Worm (Caenorhabditis elegans) whole organism, late embryonic: ENCODE results near the gene srh-75.

Source experiments
- C08G9.2 ChIP-seq: sonication (generic microtip); optimal IDR thresholded peaks from 2 replicates; lab custom pipeline; 2016; ENCODE audit warnings: mild to moderate bottlenecking, missing genetic modification characterization, moderate library complexity, missing compliant biosample characterization
- C38D4.7 ChIP-seq: fragments of 200-800 bp; sonication (Bioruptor generic); optimal IDR thresholded peaks from 2 replicates; lab custom pipeline; 2018; ENCODE audit warnings: mild to moderate bottlenecking, missing genetic modification characterization, moderate library complexity, missing compliant biosample characterization
- F13H6.1 ChIP-seq: sonication (generic microtip); optimal IDR thresholded peaks from 2 replicates; lab custom pipeline; 2016; ENCODE audit warnings: missing genetic modification characterization, missing compliant biosample characterization
- K09A11.1 ChIP-seq: sonication (generic microtip); optimal IDR thresholded peaks from 2 replicates; lab custom pipeline; 2017; ENCODE audit warnings: antibody characterized with exemption, mild to moderate bottlenecking, missing genetic modification characterization, missing compliant biosample characterization; ENCODE audit not compliant: insufficient read depth
- T23F11.4 ChIP-seq: fragments of 200-800 bp; sonication (Bioruptor generic); optimal IDR thresholded peaks from 2 replicates; lab custom pipeline; 2018; ENCODE audit warnings: mild to moderate bottlenecking, missing genetic modification characterization, missing compliant biosample characterization
- ama-1 ChIP-seq: fragments of 150-350 bp; optimal IDR thresholded peaks from 2 replicates; lab custom pipeline; 2014
- ceh-14 ChIP-seq: sonication (generic microtip); optimal IDR thresholded peaks from 2 replicates; lab custom pipeline; 2016; ENCODE audit warnings: missing genotype, missing genetic modification characterization, missing compliant biosample characterization
- ceh-18 ChIP-seq: sonication (generic microtip); optimal IDR thresholded peaks from 2 replicates; lab custom pipeline; 2016; ENCODE audit warnings: missing genetic modification characterization, missing compliant biosample characterization
- ceh-19 ChIP-seq: fragments of 200-800 bp; sonication (Bioruptor generic); optimal IDR thresholded peaks from 2 replicates; lab custom pipeline; 2018; ENCODE audit warnings: mild to moderate bottlenecking, missing genetic modification characterization, missing compliant biosample characterization
- ceh-2 ChIP-seq: sonication (generic microtip); optimal IDR thresholded peaks from 2 replicates; lab custom pipeline; 2016; ENCODE audit warnings: missing genotype, missing genetic modification characterization, missing compliant biosample characterization
- ceh-22 ChIP-seq: sonication (generic microtip); optimal IDR thresholded peaks from 2 replicates; lab custom pipeline; 2017; ENCODE audit warnings: missing biosample characterization, missing genetic modification characterization
- ceh-24 ChIP-seq: sonication (generic microtip); optimal IDR thresholded peaks from 2 replicates; lab custom pipeline; 2016; ENCODE audit warnings: mild to moderate bottlenecking, missing genetic modification characterization, missing compliant biosample characterization
- ceh-31 ChIP-seq: sonication (generic microtip); optimal IDR thresholded peaks from 2 replicates; lab custom pipeline; 2016; ENCODE audit warnings: missing genetic modification characterization, missing compliant biosample characterization
- ceh-34 ChIP-seq: sonication (generic microtip); optimal IDR thresholded peaks from 2 replicates; lab custom pipeline; 2016; ENCODE audit warnings: mild to moderate bottlenecking, missing genetic modification characterization, missing compliant biosample characterization
- ceh-9 ChIP-seq: sonication (generic microtip); optimal IDR thresholded peaks from 2 replicates; lab custom pipeline; 2016; ENCODE audit warnings: mild to moderate bottlenecking, missing genetic modification characterization, inconsistent platforms, missing compliant biosample characterization
- che-1 ChIP-seq: sonication (generic microtip); optimal IDR thresholded peaks from 2 replicates; lab custom pipeline; 2016; ENCODE audit warnings: mild to moderate bottlenecking, missing genetic modification characterization, missing compliant biosample characterization
- dmd-4 ChIP-seq: sonication (generic microtip); optimal IDR thresholded peaks from 2 replicates; lab custom pipeline; 2016; ENCODE audit warnings: borderline replicate concordance, missing genetic modification characterization, missing compliant biosample characterization
- elt-2 ChIP-seq: sonication (generic microtip); optimal IDR thresholded peaks from 2 replicates; lab custom pipeline; 2016; ENCODE audit warnings: missing genetic modification reagents, missing genetic modification characterization, missing compliant biosample characterization
- elt-4 ChIP-seq: sonication (generic microtip); optimal IDR thresholded peaks from 2 replicates; lab custom pipeline; 2016; ENCODE audit warnings: missing genetic modification characterization, missing compliant biosample characterization
- ets-4 ChIP-seq: sonication (generic microtip); optimal IDR thresholded peaks from 2 replicates; lab custom pipeline; 2016; ENCODE audit warnings: missing genetic modification characterization, missing compliant biosample characterization
- eyg-1 ChIP-seq: sonication (generic microtip); optimal IDR thresholded peaks from 2 replicates; lab custom pipeline; 2016; ENCODE audit warnings: missing genotype, missing genetic modification characterization, missing compliant biosample characterization
- fax-1 ChIP-seq: sonication (generic microtip); optimal IDR thresholded peaks from 2 replicates; lab custom pipeline; 2016; ENCODE audit warnings: missing genotype, missing genetic modification characterization, missing compliant biosample characterization
- hlh-15 ChIP-seq: sonication (generic microtip); optimal IDR thresholded peaks from 2 replicates; lab custom pipeline; 2016; ENCODE audit warnings: missing genetic modification characterization, missing compliant biosample characterization
- hlh-30 ChIP-seq: sonication (generic microtip); optimal IDR thresholded peaks from 2 replicates; lab custom pipeline; 2017; ENCODE audit warnings: antibody characterized with exemption, missing genetic modification characterization, missing compliant biosample characterization; ENCODE audit not compliant: insufficient read depth
- hlh-6 ChIP-seq: sonication (generic microtip); optimal IDR thresholded peaks from 2 replicates; lab custom pipeline; 2016; ENCODE audit warnings: missing genotype, missing genetic modification characterization, missing compliant biosample characterization
- madf-2 ChIP-seq: sonication (generic microtip); optimal IDR thresholded peaks from 2 replicates; lab custom pipeline; 2017; ENCODE audit warnings: missing genetic modification characterization, missing compliant biosample characterization
- mec-3 ChIP-seq: sonication (generic microtip); optimal IDR thresholded peaks from 2 replicates; lab custom pipeline; 2016; ENCODE audit warnings: borderline replicate concordance, missing genetic modification characterization, missing compliant biosample characterization
- nfya-1 ChIP-seq: sonication (generic microtip); optimal IDR thresholded peaks from 2 replicates; lab custom pipeline; 2017; ENCODE audit warnings: missing genetic modification characterization, mild to moderate bottlenecking, missing compliant biosample characterization, antibody characterized with exemption, moderate library complexity
- pat-9 ChIP-seq: fragments of 200-800 bp; sonication (Bioruptor generic); optimal IDR thresholded peaks from 2 replicates; lab custom pipeline; 2018; ENCODE audit warnings: mild to moderate bottlenecking, missing genetic modification characterization, moderate library complexity, missing compliant biosample characterization
- pax-1 ChIP-seq: fragments of 150-350 bp; optimal IDR thresholded peaks from 2 replicates; lab custom pipeline; 2014; ENCODE audit warnings: missing biosample characterization, missing genetic modification characterization
- pha-2 ChIP-seq: sonication (generic microtip); optimal IDR thresholded peaks from 2 replicates; lab custom pipeline; 2017; ENCODE audit warnings: mild to moderate bottlenecking, missing genetic modification characterization, missing compliant biosample characterization
- ref-2 ChIP-seq: sonication (generic microtip); optimal IDR thresholded peaks from 2 replicates; lab custom pipeline; 2016; ENCODE audit warnings: missing genetic modification characterization, missing compliant biosample characterization
- rnt-1 ChIP-seq: sonication (generic microtip); optimal IDR thresholded peaks from 2 replicates; lab custom pipeline; 2016; ENCODE audit warnings: missing genetic modification characterization, missing compliant biosample characterization
- sox-2 ChIP-seq: fragments of 200-800 bp; sonication (Bioruptor generic); IDR thresholded peaks from 2 replicates; pipeline ENCODE4 v1.3.6; 2022; ENCODE audit warnings: missing genetic modification reagents, missing genetic modification characterization, missing compliant biosample characterization
- tbx-2 ChIP-seq: sonication (generic microtip); optimal IDR thresholded peaks from 2 replicates; lab custom pipeline; 2016; ENCODE audit warnings: missing genetic modification characterization, missing compliant biosample characterization
- unc-55 ChIP-seq: sonication (generic microtip); optimal IDR thresholded peaks from 2 replicates; lab custom pipeline; 2017; ENCODE audit warnings: missing biosample characterization, missing genetic modification reagents, missing genetic modification characterization
- unc-86 ChIP-seq: sonication (generic microtip); optimal IDR thresholded peaks from 2 replicates; lab custom pipeline; 2016; ENCODE audit warnings: missing genetic modification characterization, missing compliant biosample characterization
- zip-5 ChIP-seq: sonication (generic microtip); optimal IDR thresholded peaks from 2 replicates; lab custom pipeline; 2016; ENCODE audit warnings: missing genetic modification characterization, missing compliant biosample characterization
- ztf-16 ChIP-seq: sonication (generic microtip); optimal IDR thresholded peaks from 2 replicates; lab custom pipeline; 2017; ENCODE audit warnings: missing genetic modification characterization, missing compliant biosample characterization

The srh-75 gene

DNA sequence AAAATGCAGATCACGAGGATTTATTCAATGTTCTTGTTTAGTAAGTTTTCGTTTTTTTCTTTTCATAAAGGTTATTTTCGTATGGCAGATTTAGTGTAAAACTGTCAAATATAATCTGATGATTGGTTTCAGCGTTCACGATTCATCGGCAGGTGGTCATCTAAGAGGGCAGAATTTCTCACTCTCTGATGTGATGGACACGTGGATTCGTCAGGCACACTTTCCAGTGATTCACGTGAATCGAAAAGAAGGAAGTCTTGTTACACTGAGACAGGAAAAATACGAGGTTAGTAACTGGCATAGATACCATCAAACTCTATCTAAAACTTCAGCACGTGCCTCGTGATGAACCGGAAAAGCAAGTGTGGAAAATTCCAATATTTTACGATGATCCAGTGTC, 37.8 kb upstream of the srh-75 start:
- no peak for TF ChIP-seq zip-5
- TF ChIP-seq unc-55: no peak
- TF ChIP-seq fax-1: no peak
- no peak for TF ChIP-seq hlh-15
- TF ChIP-seq nfya-1 (tag; lab: Kevin White, UChicago): no peak
- TF ChIP-seq elt-2 (tag; lab: Kevin White, UChicago): no peak
- TF ChIP-seq sox-2: no peak
- TF ChIP-seq che-1 (tag; lab: Kevin White, UChicago): no peak
- TF ChIP-seq mec-3 (tag; lab: Kevin White, UChicago): no peak
- TF ChIP-seq ceh-19 (GFP tag; lab: Kevin White, UChicago): no peak
- TF ChIP-seq unc-86: no peak

ce11 chrV:11093163-11094091, 36.5 kb upstream of the srh-75 start, which contains the start of gene lact-8:
Gene lact-8, minus strand, starts transcription at chrV:11093607.
- TF ChIP-seq rnt-1 (tag; lab: Kevin White, UChicago) (peak; percentile 69), ceh-24 (tag; lab: Kevin White, UChicago) (no peak)

ce11 chrV:11087519-11087998, 30.6 kb upstream of the srh-75 start, which contains the start of gene Y42A5A.1:
Gene Y42A5A.1, plus strand, starts transcription at chrV:11087948.
- TF ChIP-seq ceh-2 (tag; lab: Kevin White, UChicago): no peak
- no peak for TF ChIP-seq C08G9.2 (tag; lab: Kevin White, UChicago)
- no peak for TF ChIP-seq ceh-34
- no peak for TF ChIP-seq C38D4.7 (GFP tag; lab: Kevin White, UChicago)
- TF ChIP-seq ceh-9 (tag; lab: Kevin White, UChicago): no peak
- TF ChIP-seq ztf-16 (tag; lab: Kevin White, UChicago): no peak
- TF ChIP-seq elt-4 (tag; lab: Kevin White, UChicago): no peak
- no peak for TF ChIP-seq pat-9
- TF ChIP-seq unc-55: no peak
- no peak for TF ChIP-seq ama-1
- TF ChIP-seq T23F11.4 (GFP tag; lab: Kevin White, UChicago): no peak
- TF ChIP-seq fax-1: no peak
- TF ChIP-seq ceh-22 (tag; lab: Kevin White, UChicago): no peak
- no peak for TF ChIP-seq che-1 (tag; lab: Kevin White, UChicago)
- no peak for TF ChIP-seq F13H6.1 (tag; lab: Kevin White, UChicago)
- no peak for TF ChIP-seq ceh-18
- TF ChIP-seq pax-1 (tag; lab: Kevin White, UChicago): no peak

ce11 chrV:11087119-11087518, 30.2 kb upstream of the srh-75 start:
- TF ChIP-seq madf-2: no peak
- TF ChIP-seq hlh-6: no peak
- no peak for TF ChIP-seq K09A11.1 (tag; lab: Kevin White, UChicago)
- peak; percentile 98 for TF ChIP-seq elt-2 (tag; lab: Kevin White, UChicago)
- TF ChIP-seq fax-1: no peak

ce11 chrV:11083691-11084090, 26.7 kb upstream of the srh-75 start:
- TF ChIP-seq pax-1 (tag; lab: Kevin White, UChicago) (peak; percentile 96), ceh-2 (tag; lab: Kevin White, UChicago) (peak; percentile 27), pat-9 (peak; percentile 76), ceh-14 (tag; lab: Kevin White, UChicago) (no peak), F13H6.1 (tag; lab: Kevin White, UChicago) (peak; percentile 16), ets-4 (peak; percentile 1), nfya-1 (tag; lab: Kevin White, UChicago) (peak; percentile 74), pha-2 (tag; lab: Kevin White, UChicago) (peak; percentile 55), unc-86 (no peak), unc-55 (peak; percentile 79), tbx-2 (tag; lab: Kevin White, UChicago) (peak; percentile 65), rnt-1 (tag; lab: Kevin White, UChicago) (peak; percentile 72), ceh-22 (tag; lab: Kevin White, UChicago) (peak; percentile 62), ceh-31 (tag; lab: Kevin White, UChicago) (peak; percentile 53), ref-2 (peak; percentile 3), ceh-18 (peak; percentile 88), ama-1 (no peak), eyg-1 (no peak), dmd-4 (tag; lab: Kevin White, UChicago) (peak; percentile 48), hlh-30 (tag; lab: Kevin White, UChicago) (no peak)
